Worm (Caenorhabditis elegans) whole organism, early embryonic: ENCODE data around the gene F02C9.1.

Experiments used
- B0310.2 ChIP-seq: sonication (generic microtip); optimal IDR thresholded peaks from 2 replicates; lab custom pipeline; 2016; ENCODE audit warnings: mild to moderate bottlenecking, missing genetic modification characterization, missing compliant biosample characterization
- F13C5.2 ChIP-seq: sonication (generic microtip); optimal IDR thresholded peaks from 2 replicates; lab custom pipeline; 2017; ENCODE audit warnings: mild to moderate bottlenecking, missing genetic modification characterization, inconsistent platforms, missing compliant biosample characterization
- aly-1 ChIP-seq: sonication (generic microtip); optimal IDR thresholded peaks from 2 replicates; lab custom pipeline; 2016; ENCODE audit warnings: missing genetic modification characterization, missing compliant biosample characterization
- ama-1 ChIP-seq: fragments of 150-350 bp; optimal IDR thresholded peaks from 2 replicates; lab custom pipeline; 2014
- ceh-13 ChIP-seq: fragments of 200-800 bp; sonication (Bioruptor generic); optimal IDR thresholded peaks from 2 replicates; lab custom pipeline; 2018; ENCODE audit warnings: mild to moderate bottlenecking, missing genetic modification characterization, missing compliant biosample characterization
- ceh-36 ChIP-seq: sonication (generic microtip); optimal IDR thresholded peaks from 2 replicates; lab custom pipeline; 2016; ENCODE audit warnings: missing genetic modification characterization, inconsistent platforms, missing compliant biosample characterization
- ets-7 ChIP-seq: sonication (generic microtip); optimal IDR thresholded peaks from 2 replicates; lab custom pipeline; 2016; ENCODE audit warnings: missing genotype, missing genetic modification characterization, missing compliant biosample characterization
- flt-1 ChIP-seq: fragments of 200-800 bp; sonication (Bioruptor generic); IDR thresholded peaks from 2 replicates; pipeline ENCODE4 v1.3.6; 2022; ENCODE audit warnings: missing genetic modification characterization, missing compliant biosample characterization
- hmbx-1 ChIP-seq: sonication (generic microtip); optimal IDR thresholded peaks from 2 replicates; lab custom pipeline; 2016; ENCODE audit warnings: mild to moderate bottlenecking, missing genetic modification characterization, missing compliant biosample characterization
- hmg-4 ChIP-seq: fragments of 200-800 bp; sonication (Bioruptor generic); optimal IDR thresholded peaks from 2 replicates; lab custom pipeline; 2018; ENCODE audit warnings: mild to moderate bottlenecking, missing genetic modification characterization, missing compliant biosample characterization
- hnd-1 ChIP-seq: sonication (generic microtip); optimal IDR thresholded peaks from 2 replicates; lab custom pipeline; 2016; ENCODE audit warnings: missing genetic modification characterization, missing compliant biosample characterization
- pes-1 ChIP-seq: fragments of 200-800 bp; sonication (Bioruptor generic); IDR thresholded peaks from 2 replicates; pipeline ENCODE4 v1.3.6; 2022; ENCODE audit warnings: missing genetic modification reagents, missing genetic modification characterization, missing compliant biosample characterization
- scrt-1 ChIP-seq: fragments of 200-800 bp; sonication (Bioruptor generic); IDR thresholded peaks from 2 replicates; pipeline ENCODE4 v1.3.6; 2022; ENCODE audit warnings: missing genetic modification characterization, missing compliant biosample characterization
- sea-1 ChIP-seq: fragments of 200-800 bp; sonication (Bioruptor generic); conservative IDR thresholded peaks from 2 replicates; pipeline ENCODE4 v1.3.6; 2022; ENCODE audit warnings: missing genetic modification characterization, missing compliant biosample characterization
- tbx-11 ChIP-seq: fragments of 200-800 bp; sonication (Bioruptor generic); IDR thresholded peaks from 2 replicates; pipeline ENCODE4 v1.3.6; 2022; ENCODE audit warnings: missing genetic modification characterization, missing compliant biosample characterization
- tbx-37 ChIP-seq: fragments of 200-800 bp; sonication (Bioruptor generic); conservative IDR thresholded peaks from 2 replicates; pipeline ENCODE4 v1.3.6; 2022; ENCODE audit warnings: missing genetic modification reagents, missing genetic modification characterization, missing compliant biosample characterization
- tra-4 ChIP-seq: sonication (generic microtip); optimal IDR thresholded peaks from 2 replicates; lab custom pipeline; 2017; ENCODE audit warnings: missing genetic modification characterization, missing compliant biosample characterization

F02C9.1 gene

DNA sequence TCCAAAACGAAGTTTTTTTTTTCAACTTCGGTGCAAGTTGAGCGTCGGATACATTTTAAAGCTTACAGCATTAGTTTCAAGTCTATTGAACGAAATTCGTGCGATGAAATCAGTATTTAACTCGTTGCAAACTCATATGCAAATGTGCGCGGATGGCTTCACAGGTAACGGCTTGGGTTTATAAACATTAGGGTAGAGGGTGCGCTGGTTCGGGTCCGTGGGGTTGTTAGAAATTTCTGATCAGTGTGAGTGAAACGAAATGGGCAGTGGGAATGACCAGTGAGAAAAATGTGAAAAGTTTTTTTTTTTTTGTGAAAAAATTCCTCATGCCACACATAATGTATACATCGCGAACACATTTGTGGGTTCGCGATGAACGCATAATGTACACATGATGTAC is 24.6 kb downstream of the F02C9.1 start:
- TF ChIP-seq hmg-4, result no peak
- TF ChIP-seq tbx-11 (GFP tag; lab: Robert Waterston, UW), result no peak
- no peak for TF ChIP-seq ceh-36 (tag; lab: Kevin White, UChicago)
- no peak for TF ChIP-seq aly-1 (tag; lab: Kevin White, UChicago)
- TF ChIP-seq ceh-13 (GFP tag; lab: Kevin White, UChicago), result no peak
- TF ChIP-seq flt-1, result no peak
- TF ChIP-seq hmbx-1 (tag; lab: Kevin White, UChicago), result no peak
- no peak for TF ChIP-seq pes-1

DNA sequence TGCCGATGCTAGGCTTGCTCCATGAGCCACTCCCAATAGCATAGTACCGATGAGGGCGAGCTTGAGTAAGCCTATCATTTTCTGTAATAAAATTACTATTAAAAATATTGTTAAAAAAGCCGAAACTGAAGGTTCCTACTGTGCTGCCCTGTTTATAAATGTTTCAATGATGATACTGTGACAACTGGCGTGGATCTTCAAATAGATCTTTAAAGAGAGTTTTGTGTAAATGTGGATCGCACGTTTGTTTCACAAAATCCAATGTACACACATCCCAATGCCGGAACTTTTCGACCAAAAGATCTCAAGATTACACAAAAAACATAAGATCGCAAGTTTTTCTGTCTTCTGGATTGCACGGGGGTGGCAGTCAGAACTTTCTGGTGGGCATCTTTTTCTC is 26.9 kb downstream of the F02C9.1 start, which contains the start of gene C36C5.14:
C36C5.14 (minus strand) TSS at position 101 of the 400 bp plus-strand sequence.
- no peak for TF ChIP-seq tra-4 (tag; lab: Kevin White, UChicago)
- no peak for TF ChIP-seq hmbx-1 (tag; lab: Kevin White, UChicago)
- no peak for TF ChIP-seq B0310.2 (tag; lab: Kevin White, UChicago)
- no peak for TF ChIP-seq hnd-1

DNA sequence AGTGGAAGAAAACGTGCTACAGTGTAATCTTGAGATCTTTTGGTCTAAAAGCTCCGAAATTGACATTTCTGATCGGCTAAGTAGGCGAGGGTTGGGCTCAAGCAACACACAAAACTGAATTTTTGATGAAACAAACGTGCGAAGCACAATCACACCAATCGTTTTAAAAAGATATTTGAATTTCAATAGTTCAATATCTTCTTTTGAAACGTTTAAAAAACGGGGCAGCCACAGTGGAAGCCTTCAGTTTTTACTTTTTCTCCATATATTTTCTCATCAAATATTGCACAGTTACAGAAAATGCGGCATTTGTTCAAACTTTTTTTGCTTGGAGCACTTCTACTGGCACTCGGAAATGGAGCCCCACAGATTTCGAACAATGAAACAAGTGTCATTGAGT is 27.8 kb downstream of the F02C9.1 start, which contains the start of gene C36C5.4:
C36C5.4 (plus strand) TSS at position 301 of the 400 bp plus-strand sequence.
- no peak for TF ChIP-seq ama-1 (lab: Kevin White, UChicago)
- TF ChIP-seq tbx-37, result no peak
- no peak for TF ChIP-seq scrt-1 (GFP tag; lab: Robert Waterston, UW)

DNA sequence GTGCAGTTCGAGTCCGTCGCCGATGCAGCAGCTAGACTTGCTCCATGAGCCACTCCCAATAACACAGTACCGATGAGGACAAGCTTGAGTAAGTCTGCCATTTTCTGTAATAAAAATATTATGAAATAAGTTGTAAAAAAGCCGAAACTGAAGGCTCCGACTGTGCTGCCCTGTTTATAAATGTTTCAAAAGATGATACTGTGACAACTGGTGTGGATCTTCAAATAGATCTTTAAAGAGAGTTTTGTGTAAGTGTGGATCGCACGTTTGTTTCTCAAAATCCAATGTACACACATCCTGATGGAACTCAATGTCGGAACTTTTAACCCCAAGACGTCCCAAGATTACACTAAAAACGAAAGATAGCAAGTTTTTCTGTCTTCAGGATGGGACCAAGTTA is 30.1 kb downstream of the F02C9.1 start, which contains the start of gene C36C5.15:
C36C5.15 (minus strand) TSS at position 101 of the 400 bp plus-strand sequence.
- TF ChIP-seq hnd-1 (no peak), tra-4 (tag; lab: Kevin White, UChicago) (no peak), hmbx-1 (tag; lab: Kevin White, UChicago) (no peak), ceh-13 (GFP tag; lab: Kevin White, UChicago) (no peak), hmg-4 (no peak), scrt-1 (GFP tag; lab: Robert Waterston, UW) (no peak), flt-1 (no peak), tbx-37 (no peak), tbx-11 (GFP tag; lab: Robert Waterston, UW) (no peak)

DNA sequence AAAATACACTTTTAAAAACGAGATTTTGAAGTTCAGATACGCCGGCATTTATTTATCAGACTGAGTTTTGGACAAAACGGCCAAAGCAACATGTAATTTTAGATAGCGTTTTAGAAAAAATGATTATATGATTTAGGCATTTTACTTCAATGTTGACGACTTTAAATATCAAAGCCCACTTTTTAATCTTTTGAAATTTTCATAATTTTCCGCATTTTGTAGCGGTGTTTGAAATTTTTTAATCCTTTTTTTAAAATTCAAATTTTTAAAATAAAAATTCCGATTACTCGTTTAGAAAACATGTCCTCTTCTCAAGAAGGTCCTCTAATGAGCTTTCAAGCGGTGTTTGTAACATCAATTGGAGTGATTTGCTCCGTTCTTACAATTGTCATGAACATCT is 31.3 kb downstream of the F02C9.1 start, which contains the start of gene srbc-6:
srbc-6 (plus strand) TSS at position 301 of the 400 bp plus-strand sequence.
- no peak for TF ChIP-seq B0310.2 (tag; lab: Kevin White, UChicago)
- TF ChIP-seq ets-7 (tag; lab: Kevin White, UChicago), result no peak
- no peak for TF ChIP-seq tbx-11 (GFP tag; lab: Robert Waterston, UW)
- no peak for TF ChIP-seq ama-1 (lab: Kevin White, UChicago)

DNA sequence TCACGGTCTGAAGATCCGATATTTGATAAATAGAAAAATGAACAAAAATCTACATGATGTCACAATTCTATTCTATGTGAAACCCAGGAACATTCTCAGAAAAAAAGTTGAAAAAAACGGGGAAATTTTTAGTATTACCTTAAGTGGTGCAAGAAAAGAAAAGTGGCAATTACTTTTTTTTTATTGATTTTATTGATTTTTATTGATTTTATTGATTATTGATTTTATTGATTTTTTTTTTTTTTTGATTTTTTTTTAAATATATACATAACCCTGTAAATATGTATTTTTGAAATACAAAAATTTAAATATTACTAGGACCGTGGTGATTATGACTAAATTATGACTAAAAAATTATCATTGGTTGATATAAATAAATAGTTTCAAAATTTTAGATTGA is 33.1 kb downstream of the F02C9.1 start:
- TF ChIP-seq pes-1, result no peak
- no peak for TF ChIP-seq aly-1 (tag; lab: Kevin White, UChicago)
- TF ChIP-seq flt-1, result no peak
- TF ChIP-seq F13C5.2 (tag; lab: Kevin White, UChicago), result no peak
- TF ChIP-seq hmg-4, result no peak
- no peak for TF ChIP-seq ama-1 (lab: Kevin White, UChicago)
- TF ChIP-seq ceh-36 (tag; lab: Kevin White, UChicago), result no peak
- no peak for TF ChIP-seq B0310.2 (tag; lab: Kevin White, UChicago)
- no peak for TF ChIP-seq scrt-1 (GFP tag; lab: Robert Waterston, UW)
- no peak for TF ChIP-seq hmbx-1 (tag; lab: Kevin White, UChicago)
- no peak for TF ChIP-seq hnd-1
- no peak for TF ChIP-seq ceh-13 (GFP tag; lab: Kevin White, UChicago)
- no peak for TF ChIP-seq ets-7 (tag; lab: Kevin White, UChicago)
- no peak for TF ChIP-seq sea-1 (GFP tag; lab: Robert Waterston, UW)
- TF ChIP-seq tbx-11 (GFP tag; lab: Robert Waterston, UW), result no peak
- no peak for TF ChIP-seq tra-4 (tag; lab: Kevin White, UChicago)
- no peak for TF ChIP-seq tbx-37

DNA sequence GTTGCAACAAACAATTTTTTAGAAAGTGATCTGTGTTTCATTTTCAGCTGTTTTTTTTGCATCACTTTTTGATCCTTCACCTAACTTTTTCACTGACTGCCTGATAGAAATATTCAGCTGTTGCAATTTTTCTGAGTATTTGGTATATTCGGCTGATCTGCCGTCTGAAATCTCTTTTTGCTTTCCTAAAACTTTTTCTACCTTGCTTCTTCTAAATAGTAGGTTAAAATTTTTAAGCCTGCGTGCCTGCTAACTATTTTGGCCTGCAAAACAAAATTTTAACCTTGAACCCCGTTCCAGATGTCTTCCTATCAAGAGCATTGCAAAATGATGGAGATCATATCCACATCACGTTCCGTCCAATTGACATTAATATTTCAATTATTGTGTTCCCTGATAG is 37.7 kb downstream of the F02C9.1 start, which contains the start of gene srab-8:
srab-8 (plus strand) TSS at position 301 of the 400 bp plus-strand sequence.
- TF ChIP-seq ets-7 (tag; lab: Kevin White, UChicago) (no peak), sea-1 (GFP tag; lab: Robert Waterston, UW) (no peak), ceh-13 (GFP tag; lab: Kevin White, UChicago) (no peak), hnd-1 (no peak), pes-1 (no peak), B0310.2 (tag; lab: Kevin White, UChicago) (no peak), tbx-11 (GFP tag; lab: Robert Waterston, UW) (no peak), scrt-1 (GFP tag; lab: Robert Waterston, UW) (no peak), ceh-36 (tag; lab: Kevin White, UChicago) (no peak), flt-1 (no peak)

DNA sequence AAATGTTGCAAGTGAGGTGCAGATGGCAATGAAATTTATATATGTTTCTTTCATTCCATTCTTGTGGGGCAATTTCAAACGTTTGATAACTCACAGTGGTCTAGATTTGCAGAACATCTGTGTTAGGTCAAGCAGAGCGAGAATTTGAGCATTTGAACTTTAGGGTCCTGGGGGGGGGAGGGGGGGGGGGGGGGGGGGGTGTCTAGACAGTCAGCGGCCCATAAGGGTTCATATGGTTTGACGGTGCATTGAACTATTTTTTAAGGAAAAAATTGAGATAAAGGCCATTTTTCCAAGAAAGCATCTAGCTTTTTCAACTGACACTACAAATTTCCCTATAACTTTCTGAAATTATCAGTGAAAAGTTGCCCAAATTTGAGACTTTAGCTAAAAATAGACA is 47.4 kb downstream of the F02C9.1 start:
- TF ChIP-seq tbx-11 (GFP tag; lab: Robert Waterston, UW) (no peak), tra-4 (tag; lab: Kevin White, UChicago) (no peak)

DNA sequence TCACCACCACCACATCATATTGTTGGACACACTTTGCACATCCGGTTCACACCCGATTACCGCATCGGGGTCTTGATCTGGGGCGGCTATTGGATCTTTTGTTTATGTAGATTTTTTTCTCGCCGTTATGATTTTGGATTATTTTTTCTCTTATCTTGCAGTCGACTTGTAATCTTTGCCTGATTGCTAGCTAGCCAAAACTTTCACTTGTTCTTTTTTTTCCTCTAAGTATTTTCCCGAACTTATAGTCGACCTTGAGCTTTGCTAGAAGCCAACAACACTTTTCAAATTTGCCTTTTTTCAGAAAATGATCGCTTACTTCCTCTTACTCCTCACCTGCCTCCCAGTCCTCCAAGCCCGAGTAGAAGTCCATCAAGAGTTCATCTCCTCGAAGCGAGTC is 49.5 kb downstream of the F02C9.1 start, which contains the start of gene lag-2:
lag-2 (plus strand) TSS at position 301 of the 400 bp plus-strand sequence.
- TF ChIP-seq aly-1 (tag; lab: Kevin White, UChicago), result no peak
- no peak for TF ChIP-seq ets-7 (tag; lab: Kevin White, UChicago)
- TF ChIP-seq tbx-11 (GFP tag; lab: Robert Waterston, UW), result no peak
- TF ChIP-seq sea-1 (GFP tag; lab: Robert Waterston, UW), result no peak
- TF ChIP-seq hmbx-1 (tag; lab: Kevin White, UChicago), result no peak
- TF ChIP-seq ama-1 (lab: Kevin White, UChicago), result no peak
